Worm (Caenorhabditis elegans): Measurements from ENCODE around the gene D1005.5.

D1005.5 gene

DNA sequence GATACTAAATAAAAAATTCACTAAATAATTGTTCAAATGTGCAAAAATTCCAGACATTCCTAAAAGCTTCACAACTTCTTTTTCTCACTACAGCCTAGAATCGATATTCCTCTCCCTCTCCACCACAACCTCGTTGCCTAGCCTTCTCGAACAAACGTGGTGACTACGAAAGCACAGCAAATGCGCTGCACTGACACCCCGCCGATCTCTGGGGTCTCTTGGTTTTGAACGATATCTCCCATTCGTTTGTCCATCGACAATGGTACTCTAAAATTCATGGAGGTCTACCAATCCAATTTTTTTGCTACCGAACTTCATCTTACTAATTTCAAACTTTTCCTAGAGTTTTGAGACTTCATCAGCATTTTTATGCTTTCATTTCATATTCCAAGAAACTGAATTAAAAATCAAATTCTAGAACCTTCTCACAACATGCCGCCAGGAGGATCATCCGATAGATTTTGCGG, 22.4 kb downstream of the D1005.5 start, which contains the start of gene W05H7.1 (continued):
- TF ChIP-seq lin-35 (GFP tag; optimal IDR thresholded peaks at IDR 0.05) = peak; percentile 16 to 50
- TF ChIP-seq mep-1 (tag; optimal IDR thresholded peaks at IDR 0.05) = peak; percentile 53
- TF ChIP-seq dsc-1 (tag; optimal IDR thresholded peaks at IDR 0.05) = no peak
- TF ChIP-seq snu-23 (GFP tag; optimal IDR thresholded peaks at IDR 0.05) = peak; percentile 67

DNA sequence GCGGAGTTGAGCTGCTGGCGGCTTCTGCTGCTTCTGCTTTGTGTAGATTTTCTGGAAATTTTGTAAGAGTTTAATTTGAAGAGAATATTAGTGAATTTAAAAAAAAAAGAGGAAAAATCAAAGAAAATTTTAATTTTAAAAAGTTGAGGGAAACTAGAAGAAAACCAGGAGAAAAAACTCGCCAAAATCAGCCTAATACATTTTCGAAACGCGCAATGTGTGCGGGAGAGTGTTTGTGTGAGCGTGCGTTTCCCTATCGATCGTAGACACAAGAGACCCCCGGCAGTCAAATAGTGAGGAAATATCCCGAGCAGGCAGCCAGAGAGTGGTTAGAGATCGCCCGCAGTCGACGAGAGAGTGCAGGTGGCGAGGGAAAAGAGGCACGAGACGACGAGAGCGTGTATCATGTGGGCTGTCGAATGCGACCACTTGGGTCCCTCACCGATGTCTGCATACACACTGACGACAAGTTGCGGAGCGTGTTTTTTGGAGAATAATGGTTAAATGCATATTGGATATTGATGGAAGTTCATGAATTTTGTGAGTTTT, 26.1 kb downstream of the D1005.5 start, which contains the start of gene zfp-3:
Gene zfp-3, minus strand, starts transcription at position 51 of the 549 bp plus-strand sequence.
- TF ChIP-seq irx-1 (tag; optimal IDR thresholded peaks at IDR 0.05) (peak; percentile 88), unc-86 (tag; optimal IDR thresholded peaks at IDR 0.05) (peak; percentile 96), lin-35 (GFP tag; optimal IDR thresholded peaks at IDR 0.05) (peak; percentile 86 to 90), sox-4 (tag; optimal IDR thresholded peaks at IDR 0.05) (peak; percentile 85), hpl-2 (GFP tag; optimal IDR thresholded peaks at IDR 0.05) (peak; percentile 81), nhr-84 (tag; optimal IDR thresholded peaks at IDR 0.05) (no peak), ztf-4 (tag; optimal IDR thresholded peaks at IDR 0.05) (peak; percentile 97), unc-30 (tag; optimal IDR thresholded peaks at IDR 0.05) (no peak), snu-23 (GFP tag; optimal IDR thresholded peaks at IDR 0.05) (peak; percentile 99), lin-15B (tag; optimal IDR thresholded peaks at IDR 0.05) (peak; percentile 41), pqm-1 (tag; optimal IDR thresholded peaks at IDR 0.05) (peak; percentile 54), Y116A8C.19 (tag; optimal IDR thresholded peaks at IDR 0.05; ENCODE audit: borderline replicate concordance) (no peak), fkh-8 (tag; optimal IDR thresholded peaks at IDR 0.05) (peak; percentile 98), mep-1 (tag; optimal IDR thresholded peaks at IDR 0.05) (peak; percentile 95), aha-1 (tag; optimal IDR thresholded peaks at IDR 0.05) (peak; percentile 92), sptf-1 (tag; optimal IDR thresholded peaks at IDR 0.05) (no peak), ceh-90 (tag; optimal IDR thresholded peaks at IDR 0.05) (no peak), pax-3 (tag; optimal IDR thresholded peaks at IDR 0.05) (peak; percentile 92), nhr-12 (tag; optimal IDR thresholded peaks at IDR 0.05) (peak; percentile 5), lin-14 (GFP tag; optimal IDR thresholded peaks at IDR 0.05) (peak; percentile 99), jun-1 (tag; optimal IDR thresholded peaks at IDR 0.05) (peak; percentile 96), ets-5 (GFP tag; IDR thresholded peaks at IDR 0.05) (no peak), aly-2 (tag; optimal IDR thresholded peaks at IDR 0.05) (peak; percentile 89), elt-3 (tag; optimal IDR thresholded peaks at IDR 0.05) (peak in 3 of 6 experiments; percentile 26 to 88 (median 82)), fkh-10 (GFP tag; optimal IDR thresholded peaks at IDR 0.05) (peak; percentile 86), dpl-1 (GFP tag; optimal IDR thresholded peaks at IDR 0.05) (peak; percentile 72 to 77 (median 73)), grh-1 (GFP tag; IDR thresholded peaks at IDR 0.05) (peak; percentile 91), xbp-1 (tag; optimal IDR thresholded peaks at IDR 0.05) (peak; percentile 96), nhr-19 (GFP tag; conservative IDR thresholded peaks at IDR 0.05) (peak; percentile 94), swsn-7 (tag; optimal IDR thresholded peaks at IDR 0.05) (peak; percentile 98), blmp-1 (tag; optimal IDR thresholded peaks at IDR 0.05) (peak; percentile 61), ceh-8 (GFP tag; optimal IDR thresholded peaks at IDR 0.05) (peak; percentile 88), nhr-28 (tag; optimal IDR thresholded peaks at IDR 0.05) (no peak), nhr-76 (tag; optimal IDR thresholded peaks at IDR 0.05) (no peak), mdl-1 (tag; optimal IDR thresholded peaks at IDR 0.05) (peak; percentile 87 to 98), alr-1 (tag; optimal IDR thresholded peaks at IDR 0.05; ENCODE audit: borderline replicate concordance) (no peak), snpc-4 (tag; optimal IDR thresholded peaks at IDR 0.05) (peak; percentile 84), pag-3 (tag; optimal IDR thresholded peaks at IDR 0.05; ENCODE audit: borderline replicate concordance, insufficient read depth) (no peak), sup-37 (GFP tag; optimal IDR thresholded peaks at IDR 0.05) (peak; percentile 76), skn-1 (tag; optimal IDR thresholded peaks at IDR 0.05) (peak; percentile 99), efl-1 (optimal IDR thresholded peaks at IDR 0.05) (peak; percentile 85 to 96), efl-1 (GFP tag; optimal IDR thresholded peaks at IDR 0.05 in 1 of 2) (peak; percentile 66 to 97), hlh-17 (GFP tag; optimal IDR thresholded peaks at IDR 0.05; ENCODE audit: borderline replicate concordance) (no peak), ama-1 (optimal IDR thresholded peaks at IDR 0.05) (peak; percentile 58), nhr-77 (tag; optimal IDR thresholded peaks at IDR 0.05) (peak; percentile 95), egl-13 (tag; optimal IDR thresholded peaks at IDR 0.05) (peak; percentile 91), unc-98 (GFP tag; IDR thresholded peaks at IDR 0.05) (peak; percentile 69), ceh-88 (GFP tag; IDR thresholded peaks at IDR 0.05) (peak; percentile 88), nhr-47 (tag; optimal IDR thresholded peaks at IDR 0.05) (peak; percentile 97)
